Worm (Caenorhabditis elegans): Measurements from ENCODE around the gene ser-1.

ser-1 gene

ce11 chrX:16595522-16596282, 16.2 kb downstream of the ser-1 start:
- TF ChIP-seq set-16 (GFP tag; IDR thresholded peaks at IDR 0.05) (peak; percentile 45; the same call in 1 of the 2 replicates), ctbp-1 (GFP tag; IDR thresholded peaks at IDR 0.05) (no peak), nhr-41 (GFP tag; IDR thresholded peaks at IDR 0.05) (no peak), dve-1 (tag; optimal IDR thresholded peaks at IDR 0.05; ENCODE audit: insufficient read depth) (no peak)

- TF ChIP-seq dpl-1 (GFP tag; optimal IDR thresholded peaks at IDR 0.05): no peak
- peak in 1 of 2 experiments; percentile 98 for TF ChIP-seq unc-62 (GFP tag; optimal IDR thresholded peaks at IDR 0.05 in 1 of 2)
- TF ChIP-seq unc-62 (tag; optimal IDR thresholded peaks at IDR 0.05): no peak
- TF ChIP-seq aha-1 (tag): peak; percentile 18
- no peak for TF ChIP-seq daf-12 (tag; optimal IDR thresholded peaks at IDR 0.05)
These were observed 17.4 kb downstream of the ser-1 start for ce11 chrX:16596972-16597371.

DNA sequence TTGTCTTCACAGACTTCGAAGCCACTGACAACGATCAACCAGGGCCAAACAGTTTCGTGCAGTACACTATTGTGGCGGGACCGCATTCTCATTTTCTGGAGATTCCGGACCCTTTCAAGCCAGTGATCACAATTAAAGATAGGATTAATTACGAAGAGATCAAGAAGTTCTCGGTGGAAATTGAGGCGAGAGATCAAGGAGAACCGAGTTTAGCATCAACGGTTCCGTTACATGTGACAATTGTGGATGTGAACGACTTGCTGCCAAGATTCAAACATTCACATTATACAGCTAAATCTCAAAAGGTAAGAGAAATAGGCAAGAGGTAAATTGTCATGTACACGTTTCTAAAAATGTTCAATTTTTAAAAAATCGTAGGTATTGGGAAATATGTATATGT, 18.2 kb downstream of the ser-1 start:
- TF ChIP-seq jun-1 (tag; optimal IDR thresholded peaks at IDR 0.05): no peak
- no peak for TF ChIP-seq ama-1 (optimal IDR thresholded peaks at IDR 0.05)
- TF ChIP-seq ctbp-1 (GFP tag; IDR thresholded peaks at IDR 0.05): no peak
- TF ChIP-seq unc-62 (GFP tag; optimal IDR thresholded peaks at IDR 0.05 in 1 of 2): peak in 1 of 2 experiments; percentile 93
- TF ChIP-seq unc-62 (tag; optimal IDR thresholded peaks at IDR 0.05): no peak
- TF ChIP-seq ztf-7 (tag; optimal IDR thresholded peaks at IDR 0.05): no peak

DNA sequence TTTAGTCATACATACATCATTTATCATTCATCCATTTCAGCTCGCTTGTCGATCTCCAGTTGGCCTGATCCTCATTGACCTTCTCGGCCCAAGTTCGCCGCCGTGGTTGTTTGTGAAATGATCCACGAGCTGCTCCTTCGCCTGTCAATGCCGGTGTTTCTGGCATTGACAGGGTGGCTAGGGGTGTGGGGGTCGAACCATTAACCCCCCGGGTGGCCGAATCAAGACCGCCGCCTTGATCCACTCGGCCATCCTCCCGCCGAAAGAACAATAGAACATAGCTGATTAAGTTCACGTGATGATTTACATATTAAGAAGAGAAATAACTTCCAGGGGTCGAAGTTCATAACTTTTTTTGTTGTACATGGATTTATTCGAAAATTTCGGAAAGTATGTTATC, 22.9 kb downstream of the ser-1 start, which contains the start of gene F59C12.4:
TSS of gene F59C12.4 (minus strand) at position 166 of the 400 bp plus-strand sequence.
- no peak for TF ChIP-seq spr-3 (GFP tag; optimal IDR thresholded peaks at IDR 0.05)
- peak; percentile 3 for TF ChIP-seq mes-2 (tag; optimal IDR thresholded peaks at IDR 0.05; ENCODE audit: poor library complexity, severe bottlenecking)
- peak; percentile 83 for TF ChIP-seq set-16 (GFP tag; IDR thresholded peaks at IDR 0.05)
- peak; percentile 23; the same call in 1 of the 2 replicates for TF ChIP-seq ceh-44 (GFP tag; IDR thresholded peaks at IDR 0.05)

ce11 chrX:16604096-16604495, 24.6 kb downstream of the ser-1 start:
- TF ChIP-seq ceh-20 (GFP tag; IDR thresholded peaks at IDR 0.05) (no peak), aha-1 (tag) (peak; percentile 90), ceh-32 (tag; optimal IDR thresholded peaks at IDR 0.05; ENCODE audit: poor library complexity) (no peak), unc-62 (GFP tag; optimal IDR thresholded peaks at IDR 0.05 in 1 of 2) (peak in 1 of 2 experiments; percentile 77), unc-62 (tag; optimal IDR thresholded peaks at IDR 0.05) (no peak), snpc-1.2 (GFP tag; IDR thresholded peaks at IDR 0.05) (no peak), fkh-10 (GFP tag; optimal IDR thresholded peaks at IDR 0.05) (no peak)

DNA sequence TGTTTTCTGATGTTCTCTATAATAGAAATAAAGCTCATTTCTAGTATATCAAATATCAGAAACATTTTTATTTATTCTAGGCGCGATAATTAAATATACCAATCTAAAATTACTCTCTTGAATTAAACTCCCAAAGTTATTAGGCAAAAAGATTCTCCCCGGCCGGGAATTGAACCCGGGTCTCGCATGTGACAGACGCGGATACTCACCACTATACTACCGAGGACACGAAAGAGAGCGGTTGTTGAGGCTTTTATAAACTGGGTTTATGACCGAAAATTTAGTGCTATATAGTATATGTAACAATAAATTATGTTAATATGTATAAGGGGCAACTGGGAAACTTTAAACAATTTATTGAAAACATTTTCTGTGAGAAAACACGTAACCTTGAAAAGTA, 25.0 kb downstream of the ser-1 start:
- TF ChIP-seq mep-1 (tag; optimal IDR thresholded peaks at IDR 0.05): peak; percentile 76
- peak; percentile 85 for TF ChIP-seq hmg-1.1 (GFP tag; IDR thresholded peaks at IDR 0.05)
- peak; percentile 52 for TF ChIP-seq spr-1 (tag; optimal IDR thresholded peaks at IDR 0.05)
- peak; percentile 61; the same call in 1 of the 2 replicates for TF ChIP-seq zfp-3 (GFP tag; conservative IDR thresholded peaks at IDR 0.05)
- TF ChIP-seq egl-43 (GFP tag; IDR thresholded peaks at IDR 0.05): peak; percentile 78
- TF ChIP-seq snpc-4 (tag; optimal IDR thresholded peaks at IDR 0.05): no peak
- peak; percentile 41 for TF ChIP-seq nhr-77 (tag; optimal IDR thresholded peaks at IDR 0.05)
- TF ChIP-seq nhr-42 (GFP tag; IDR thresholded peaks at IDR 0.05): peak; percentile 56; the same call in 1 of the 2 replicates
- TF ChIP-seq lin-38 (GFP tag; IDR thresholded peaks at IDR 0.05): no peak; the same call in 1 of the 2 replicates
- TF ChIP-seq mxl-2 (GFP tag; conservative IDR thresholded peaks at IDR 0.05): no peak
- peak; percentile 56 for TF ChIP-seq hlh-11 (tag; optimal IDR thresholded peaks at IDR 0.05)
- no peak for TF ChIP-seq ztf-11 (tag; optimal IDR thresholded peaks at IDR 0.05)
- no peak for TF ChIP-seq skn-1 (tag; optimal IDR thresholded peaks at IDR 0.05)
- peak; percentile 75 for TF ChIP-seq dmd-8 (GFP tag; IDR thresholded peaks at IDR 0.05)
- peak; percentile 19 to 92 for TF ChIP-seq daf-16 (GFP tag; optimal IDR thresholded peaks at IDR 0.05)
- peak; percentile 63 for TF ChIP-seq daf-16 (tag; optimal IDR thresholded peaks at IDR 0.05)
- TF ChIP-seq duxl-1 (tag; optimal IDR thresholded peaks at IDR 0.05; ENCODE audit: poor library complexity): peak; percentile 88
- TF ChIP-seq fos-1 (tag; optimal IDR thresholded peaks at IDR 0.05): no peak
- peak; percentile 6 for TF ChIP-seq dpl-1 (GFP tag; optimal IDR thresholded peaks at IDR 0.05)
- TF ChIP-seq T26A8.4 (GFP tag; IDR thresholded peaks at IDR 0.05): peak; percentile 65; the same call in 1 of the 2 replicates
- no peak for TF ChIP-seq set-16 (GFP tag; IDR thresholded peaks at IDR 0.05)
- no peak for TF ChIP-seq lin-15B (tag; optimal IDR thresholded peaks at IDR 0.05)
- peak; percentile 74 for TF ChIP-seq lir-3 (tag; optimal IDR thresholded peaks at IDR 0.05)
- TF ChIP-seq aha-1 (tag): no peak
- no peak for TF ChIP-seq sdz-12 (GFP tag; optimal IDR thresholded peaks at IDR 0.05)

Data from whole organism, L4 larva.